Fruit fly (Drosophila melanogaster): ENCODE results near the gene crim.

dm6 chr3L:11717993-11718392 lies 6.8 kb upstream of the crim start:
- TF ChIP-seq pan (optimal IDR thresholded peaks at IDR 0.05), result no peak
- TF ChIP-seq psq (optimal IDR thresholded peaks at IDR 0.05), result no peak
- no peak for TF ChIP-seq EcR (GFP tag; optimal IDR thresholded peaks at IDR 0.05)
